Fruit fly (Drosophila melanogaster) whole organism, prepupa: ENCODE measurements around the gene bib.

Experiments used
- CG32006 ChIP-seq: fragments of 200-800 bp; sonication (Bioruptor generic); optimal IDR thresholded peaks from 3 replicates; lab custom pipeline; 2017; ENCODE audit warnings: missing biosample characterization, mild to moderate bottlenecking, missing genetic modification characterization
- CG8119 ChIP-seq: fragments of 200-800 bp; sonication (Bioruptor generic); IDR thresholded peaks from 3 replicates; pipeline ENCODE4 v1.3.6; 2022; ENCODE audit warnings: missing biosample characterization, missing genetic modification characterization
- CG8319 ChIP-seq: fragments of 200-800 bp; sonication (Bioruptor generic); optimal IDR thresholded peaks from 3 replicates; lab custom pipeline; 2016; ENCODE audit warnings: missing biosample characterization, missing genetic modification characterization
- Lpt ChIP-seq: fragments of 200-800 bp; sonication (Bioruptor generic); optimal IDR thresholded peaks from 3 replicates; lab custom pipeline; 2016; ENCODE audit warnings: missing biosample characterization, missing genetic modification characterization
- Met ChIP-seq: fragments of 200-800 bp; sonication (Bioruptor generic); optimal IDR thresholded peaks from 3 replicates; lab custom pipeline; 2016; ENCODE audit warnings: missing biosample characterization, missing genetic modification characterization
- Sox14 ChIP-seq: fragments of 200-800 bp; sonication (Bioruptor generic); optimal IDR thresholded peaks from 3 replicates; lab custom pipeline; 2016; ENCODE audit warnings: missing biosample characterization, missing genetic modification characterization
- achi ChIP-seq: fragments of 200-800 bp; sonication (Bioruptor generic); optimal IDR thresholded peaks from 3 replicates; lab custom pipeline; 2016; ENCODE audit warnings: missing biosample characterization, missing genetic modification characterization
- lz ChIP-seq: fragments of 200-800 bp; sonication (Bioruptor generic); optimal IDR thresholded peaks from 3 replicates; lab custom pipeline; 2016; ENCODE audit warnings: missing biosample characterization, missing genetic modification characterization

- no peak for TF ChIP-seq CG8319 (GFP tag; lab: Kevin White, UChicago)
- no peak for TF ChIP-seq lz
- no peak for TF ChIP-seq Sox14
- no peak for TF ChIP-seq CG32006 (GFP tag; lab: Kevin White, UChicago)
- TF ChIP-seq CG8119 (GFP tag; lab: Robert Waterston, UW), result no peak
- no peak for TF ChIP-seq achi (GFP tag; lab: Kevin White, UChicago)
- no peak for TF ChIP-seq Lpt (GFP tag; lab: Kevin White, UChicago)
- no peak for TF ChIP-seq Met (GFP tag; lab: Kevin White, UChicago)
Observed at dm6 chr2L:9943521-9943920, 40.9 kb upstream of the bib start.
